Fruit fly (Drosophila melanogaster): ENCODE data around the gene CG16890.

Gene CG16890

dm6 chr2L:13803032-13803661, 19.0 kb upstream of the CG16890 start, which contains the start of gene CAH1 (continued):
- peak; percentile 93 for TF ChIP-seq chinmo (GFP tag; IDR thresholded peaks at IDR 0.05; ENCODE audit: partially characterized antibody)
- peak; percentile 71 for TF ChIP-seq exex (tag; optimal IDR thresholded peaks at IDR 0.05)
- no peak for TF ChIP-seq Dek (tag; optimal IDR thresholded peaks at IDR 0.05)
- TF ChIP-seq CG17328 (GFP tag; IDR thresholded peaks at IDR 0.05): 0 out of 2 replicates have a peak, but pooled peaks have one; percentile 9
- peak; percentile 47 for TF ChIP-seq sug (tag; optimal IDR thresholded peaks at IDR 0.05)
- TF ChIP-seq Adf1 (GFP tag; IDR thresholded peaks at IDR 0.05): peak; percentile 95
- TF ChIP-seq en (GFP tag; optimal IDR thresholded peaks at IDR 0.05): no peak
- no peak for TF ChIP-seq tll (GFP tag; optimal IDR thresholded peaks at IDR 0.05)
- peak; percentile 44; the same call in 1 of the 3 replicates for TF ChIP-seq Dbx (GFP tag; IDR thresholded peaks at IDR 0.05)
- no peak for TF ChIP-seq CG17912 (GFP tag; optimal IDR thresholded peaks at IDR 0.05)
- no peak for TF ChIP-seq CG12104 (GFP tag; optimal IDR thresholded peaks at IDR 0.05)
- no peak for TF ChIP-seq sqz (GFP tag; optimal IDR thresholded peaks at IDR 0.05)

- TF ChIP-seq CG15269 (tag; optimal IDR thresholded peaks at IDR 0.05): peak; percentile 13
- peak in 1 of 2 experiments; percentile 45 for TF ChIP-seq Pdp1 (GFP tag; optimal IDR thresholded peaks at IDR 0.05)
- peak; percentile 22; the same call in 1 of the 2 replicates for TF ChIP-seq Adf1 (GFP tag; IDR thresholded peaks at IDR 0.05)
- no peak for TF ChIP-seq Vsx1 (GFP tag; optimal IDR thresholded peaks at IDR 0.05)
- no peak for TF ChIP-seq CG6854 (GFP tag; optimal IDR thresholded peaks at IDR 0.05)
- TF ChIP-seq vvl (GFP tag; IDR thresholded peaks at IDR 0.05): peak; percentile 46; the same call in 1 of the 2 replicates
- peak; percentile 60 for TF ChIP-seq Med (GFP tag)
- TF ChIP-seq CG4707 (GFP tag; optimal IDR thresholded peaks at IDR 0.05): no peak
- peak; percentile 83; the same call in 3 of the 4 replicates for TF ChIP-seq chinmo (GFP tag; IDR thresholded peaks at IDR 0.05; ENCODE audit: partially characterized antibody)
- TF ChIP-seq CG10543 (GFP tag; optimal IDR thresholded peaks at IDR 0.05): peak; percentile 50
- peak; percentile 22 for TF ChIP-seq cwo (GFP tag; optimal IDR thresholded peaks at IDR 0.05)
- TF ChIP-seq otp (GFP tag; IDR thresholded peaks at IDR 0.05): no peak
- TF ChIP-seq CG3065 (GFP tag; optimal IDR thresholded peaks at IDR 0.05): no peak
- peak; percentile 45; the same call in 1 of the 2 replicates for TF ChIP-seq crol (GFP tag; IDR thresholded peaks at IDR 0.05)
- no peak for TF ChIP-seq ab (GFP tag; optimal IDR thresholded peaks at IDR 0.05)
- 0 out of 2 replicates have a peak, but pooled peaks have one; percentile 18 for TF ChIP-seq CG32532 (GFP tag; IDR thresholded peaks at IDR 0.05)
Measured at dm6 chr2L:13802075-13802639, 18.0 kb upstream of the CG16890 start.

dm6 chr2L:13801166-13801565, 17.0 kb upstream of the CG16890 start:
- TF ChIP-seq Mrtf (GFP tag; IDR thresholded peaks at IDR 0.05) (no peak), wek (GFP tag; optimal IDR thresholded peaks at IDR 0.05) (peak; percentile 8), Sry-δ (GFP tag; optimal IDR thresholded peaks at IDR 0.05) (no peak), CG13424 (tag; optimal IDR thresholded peaks at IDR 0.05) (peak; percentile 27), CG7372 (GFP tag; IDR thresholded peaks at IDR 0.05) (no peak), CG7987 (GFP tag; optimal IDR thresholded peaks at IDR 0.05) (peak; percentile 15), tup (GFP tag; optimal IDR thresholded peaks at IDR 0.05) (no peak), CG17359 (tag; optimal IDR thresholded peaks at IDR 0.05) (peak; percentile 50), CG4854 (GFP tag; optimal IDR thresholded peaks at IDR 0.05) (no peak), CG3407 (GFP tag; optimal IDR thresholded peaks at IDR 0.05) (peak; percentile 21), ATbp (GFP tag; optimal IDR thresholded peaks at IDR 0.05) (peak; percentile 76), CG17385 (GFP tag; optimal IDR thresholded peaks at IDR 0.05) (peak; percentile 12), CG10654 (GFP tag; optimal IDR thresholded peaks at IDR 0.05) (no peak), CG16815 (GFP tag; optimal IDR thresholded peaks at IDR 0.05) (no peak), CG18599 (GFP tag; optimal IDR thresholded peaks at IDR 0.05) (peak; percentile 23), CG13296 (GFP tag; optimal IDR thresholded peaks at IDR 0.05) (peak; percentile 8), sna (GFP tag; IDR thresholded peaks at IDR 0.05; ENCODE audit: partially characterized antibody) (no peak), sc (optimal IDR thresholded peaks at IDR 0.05) (no peak), sc (GFP tag; optimal IDR thresholded peaks at IDR 0.05) (no peak), CG1233 (GFP tag; optimal IDR thresholded peaks at IDR 0.05) (peak; percentile 11)
